Fruit fly (Drosophila melanogaster) S2 (cell line): ENCODE measurements around the gene rtp.

Experiments used
- CG8478 ChIP-seq: fragments of >200 bp; optimal IDR thresholded peaks from 2 replicates; lab custom pipeline; 2018
- CTCF ChIP-seq, 2 experiments: fragments of >200 bp; optimal IDR thresholded peaks; 2 replicates each; lab custom pipeline; 2018

DNA sequence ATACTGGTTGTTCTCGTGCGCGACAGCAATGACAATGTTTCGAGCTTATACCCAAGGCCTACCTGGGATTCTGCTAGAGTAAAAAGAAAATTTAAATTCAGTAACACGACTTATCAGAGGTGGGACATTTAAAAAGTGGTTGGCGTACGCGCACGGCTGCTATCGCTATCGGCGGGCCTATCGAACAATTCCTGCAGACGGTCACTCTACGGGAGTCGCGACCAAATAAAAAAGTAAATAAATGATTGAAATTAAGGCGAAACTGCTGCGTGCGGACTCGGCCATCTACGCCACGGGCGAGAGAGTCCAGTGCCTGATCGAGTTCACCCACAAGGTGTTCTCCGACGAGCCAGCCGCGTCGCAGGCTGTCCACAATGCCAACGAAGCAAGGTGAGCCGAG is 17.6 kb downstream of the rtp start, which contains the start of the genes Prosbeta2R2 and CG1116:
- TF ChIP-seq CG8478 (no peak), CTCF (optimal IDR thresholded peaks at IDR 0.05; lab: Kevin White, UChicago) (no peak)
